Fruit fly (Drosophila melanogaster): Measurements from ENCODE around the gene CG6763.

Gene CG6763

dm6 chr3R:23295360-23295772, 11.6 kb downstream of the CG6763 start (continued):
- TF ChIP-seq run (tag; optimal IDR thresholded peaks at IDR 0.05) (no peak), C15 (GFP tag; IDR thresholded peaks at IDR 0.05) (no peak), Scr (GFP tag; IDR thresholded peaks at IDR 0.05; ENCODE audit: partially characterized antibody) (peak; percentile 41), Atf-2 (GFP tag; optimal IDR thresholded peaks at IDR 0.05) (no peak), lilli (GFP tag; optimal IDR thresholded peaks at IDR 0.05) (peak; percentile 13), tin (GFP tag; optimal IDR thresholded peaks at IDR 0.05) (no peak), fu2 (GFP tag; optimal IDR thresholded peaks at IDR 0.05) (no peak), pita (GFP tag; optimal IDR thresholded peaks at IDR 0.05) (no peak), Xbp1 (GFP tag; optimal IDR thresholded peaks at IDR 0.05) (no peak), CG43689 (GFP tag; IDR thresholded peaks at IDR 0.05) (no peak), bcd (GFP tag; optimal IDR thresholded peaks at IDR 0.05) (no peak), CG12299 (tag; optimal IDR thresholded peaks at IDR 0.05) (no peak), twi (tag; optimal IDR thresholded peaks at IDR 0.05) (peak; percentile 23), slbo (GFP tag; IDR thresholded peaks at IDR 0.05) (no peak), Doc2 (GFP tag; IDR thresholded peaks at IDR 0.05) (no peak), CG5245 (GFP tag; optimal IDR thresholded peaks at IDR 0.05) (no peak), disco-r (GFP tag; optimal IDR thresholded peaks at IDR 0.05) (no peak), CG8388 (GFP tag; optimal IDR thresholded peaks at IDR 0.05) (no peak), CG7987 (GFP tag; optimal IDR thresholded peaks at IDR 0.05) (peak; percentile 32), tup (GFP tag; optimal IDR thresholded peaks at IDR 0.05) (no peak), CG1233 (GFP tag; optimal IDR thresholded peaks at IDR 0.05) (no peak), stwl (tag; optimal IDR thresholded peaks at IDR 0.05) (peak; percentile 6), Asciz (GFP tag; optimal IDR thresholded peaks at IDR 0.05) (no peak), corto (GFP tag; optimal IDR thresholded peaks at IDR 0.05) (no peak), org-1 (GFP tag; optimal IDR thresholded peaks at IDR 0.05) (no peak), CG13775 (GFP tag; optimal IDR thresholded peaks at IDR 0.05) (no peak), CG9932 (GFP tag; IDR thresholded peaks at IDR 0.05) (peak; percentile 6; the same call in 1 of the 2 replicates), ac (GFP tag; optimal IDR thresholded peaks at IDR 0.05) (peak; percentile 41), sima (GFP tag; optimal IDR thresholded peaks at IDR 0.05) (no peak), CG10274 (GFP tag; optimal IDR thresholded peaks at IDR 0.05) (no peak), emc (GFP tag; optimal IDR thresholded peaks at IDR 0.05) (no peak), chif (GFP tag; optimal IDR thresholded peaks at IDR 0.05) (peak in 1 of 2 experiments; percentile 14), esg (GFP tag; conservative IDR thresholded peaks at IDR 0.05) (no peak), vvl (GFP tag; IDR thresholded peaks at IDR 0.05) (peak; percentile 72; the same call in 1 of the 2 replicates), CG6654 (GFP tag; optimal IDR thresholded peaks at IDR 0.05) (no peak), kah (GFP tag; optimal IDR thresholded peaks at IDR 0.05) (peak; percentile 50), tgo (GFP tag; IDR thresholded peaks at IDR 0.05) (no peak), hbn (GFP tag; IDR thresholded peaks at IDR 0.05; ENCODE audit: partially characterized antibody) (no peak), CG12659 (GFP tag; optimal IDR thresholded peaks at IDR 0.05) (peak; percentile 30), dm (GFP tag; optimal IDR thresholded peaks at IDR 0.05) (peak; percentile 8), CG18262 (tag; optimal IDR thresholded peaks at IDR 0.05) (peak; percentile 29), CG13123 (GFP tag; optimal IDR thresholded peaks at IDR 0.05) (no peak), Dfd (GFP tag; optimal IDR thresholded peaks at IDR 0.05) (no peak), CG4282 (GFP tag; optimal IDR thresholded peaks at IDR 0.05) (no peak), oc (tag; optimal IDR thresholded peaks at IDR 0.05) (peak; percentile 16), Bgb (GFP tag; IDR thresholded peaks at IDR 0.05; ENCODE audit: partially characterized antibody) (peak; percentile 69), ems (GFP tag; optimal IDR thresholded peaks at IDR 0.05) (no peak), ab (GFP tag; optimal IDR thresholded peaks at IDR 0.05) (no peak), Oaz (GFP tag; IDR thresholded peaks at IDR 0.05) (no peak), ewg (GFP tag; optimal IDR thresholded peaks at IDR 0.05) (peak; percentile 47), ATbp (GFP tag; optimal IDR thresholded peaks at IDR 0.05) (no peak), CG15269 (tag; optimal IDR thresholded peaks at IDR 0.05) (no peak)

Measured in whole organism, embryonic.